Fruit fly (Drosophila melanogaster) whole organism, pupa: ENCODE measurements around the gene TwdlQ.
A peak's percentile ranks its signal among the peaks of the same experiment; 100 is the strongest.

ENCODE experiments used
- CG10348 ChIP-seq: fragments of 200-800 bp; sonication (Bioruptor generic); IDR thresholded peaks from 2 replicates; pipeline ENCODE4 v1.3.6; 2022; ENCODE audit warnings: missing biosample characterization, missing genetic modification characterization
- CG12605 ChIP-seq: fragments of 200-800 bp; sonication (Bioruptor generic); IDR thresholded peaks from 2 replicates; pipeline ENCODE4 v1.3.6; 2022; ENCODE audit warnings: missing biosample characterization, missing genetic modification characterization
- CG13204 ChIP-seq: fragments of 200-800 bp; sonication (Bioruptor generic); optimal IDR thresholded peaks from 2 replicates; lab custom pipeline; 2018; ENCODE audit warnings: missing biosample characterization, mild to moderate bottlenecking, missing genetic modification characterization, moderate library complexity
- CG14655 ChIP-seq: fragments of 200-800 bp; sonication (Bioruptor generic); optimal IDR thresholded peaks from 3 replicates; lab custom pipeline; 2017; ENCODE audit warnings: mild to moderate bottlenecking, missing biosample characterization, missing genetic modification reagents, missing genetic modification characterization
- CG15710 ChIP-seq: fragments of 200-800 bp; sonication (Bioruptor generic); optimal IDR thresholded peaks from 2 replicates; lab custom pipeline; 2018; ENCODE audit warnings: missing biosample characterization, mild to moderate bottlenecking, missing genetic modification characterization, moderate library complexity
- CG17806 ChIP-seq: fragments of 200-800 bp; sonication (Bioruptor generic); optimal IDR thresholded peaks from 2 replicates; lab custom pipeline; 2018; ENCODE audit warnings: missing biosample characterization, mild to moderate bottlenecking, missing genetic modification characterization, moderate library complexity
- CG32121 ChIP-seq: fragments of 200-800 bp; sonication (Bioruptor generic); IDR thresholded peaks from 2 replicates; pipeline ENCODE4 v1.3.6; 2022; ENCODE audit warnings: missing biosample characterization, missing genetic modification characterization
- CG34367 ChIP-seq: fragments of 200-800 bp; sonication (Bioruptor generic); optimal IDR thresholded peaks from 2 replicates; lab custom pipeline; 2018; ENCODE audit warnings: missing biosample characterization, mild to moderate bottlenecking, missing genetic modification characterization
- CG4496 ChIP-seq: fragments of 200-800 bp; sonication (Bioruptor generic); IDR thresholded peaks from 3 replicates; pipeline ENCODE4 v1.3.6; 2022; ENCODE audit warnings: missing biosample characterization, missing genetic modification characterization
- CG8159 ChIP-seq: fragments of 200-800 bp; sonication (Bioruptor generic); optimal IDR thresholded peaks from 3 replicates; lab custom pipeline; 2018; ENCODE audit warnings: missing biosample characterization, mild to moderate bottlenecking, missing genetic modification characterization, moderate library complexity
- CG8301 ChIP-seq: fragments of 200-800 bp; sonication (Bioruptor generic); optimal IDR thresholded peaks from 2 replicates; lab custom pipeline; 2018; ENCODE audit warnings: missing biosample characterization, mild to moderate bottlenecking, missing genetic modification characterization
- CG9948 ChIP-seq: fragments of 200-800 bp; sonication (Bioruptor generic); optimal IDR thresholded peaks from 2 replicates; lab custom pipeline; 2018; ENCODE audit warnings: missing biosample characterization, mild to moderate bottlenecking, missing genetic modification characterization, moderate library complexity
- D1 ChIP-seq: fragments of 200-800 bp; sonication (Bioruptor generic); optimal IDR thresholded peaks from 2 replicates; lab custom pipeline; 2018; ENCODE audit warnings: missing biosample characterization, mild to moderate bottlenecking, missing genetic modification characterization, moderate library complexity
- EcR ChIP-seq: fragments of 200-800 bp; sonication (Bioruptor generic); optimal IDR thresholded peaks from 3 replicates; lab custom pipeline; 2019; ENCODE audit warnings: missing biosample characterization, missing genetic modification characterization, mild to moderate bottlenecking, moderate library complexity, missing genetic modification reagents
- Ets98B ChIP-seq: fragments of 200-800 bp; sonication (Bioruptor generic); IDR thresholded peaks from 2 replicates; pipeline ENCODE4 v1.3.6; 2022; ENCODE audit warnings: missing biosample characterization, missing genetic modification characterization
- Pif1A ChIP-seq: fragments of 200-800 bp; sonication (Bioruptor generic); optimal IDR thresholded peaks from 3 replicates; lab custom pipeline; 2016; ENCODE audit warnings: missing biosample characterization, missing genetic modification characterization
- Pif1B ChIP-seq: fragments of 200-800 bp; sonication (Bioruptor generic); optimal IDR thresholded peaks from 3 replicates; lab custom pipeline; 2016; ENCODE audit warnings: missing biosample characterization, missing genetic modification characterization
- Snoo ChIP-seq: fragments of 200-800 bp; sonication (Bioruptor generic); optimal IDR thresholded peaks from 3 replicates; lab custom pipeline; 2017; ENCODE audit warnings: missing biosample characterization, mild to moderate bottlenecking, missing genetic modification characterization, inconsistent platforms
- fd96Ca ChIP-seq: fragments of 200-800 bp; sonication (Bioruptor generic); IDR thresholded peaks from 3 replicates; pipeline ENCODE4 v1.3.6; 2022; ENCODE audit warnings: missing biosample characterization, missing genetic modification characterization
- gl ChIP-seq: fragments of 200-800 bp; sonication (Bioruptor generic); optimal IDR thresholded peaks from 2 replicates; lab custom pipeline; 2018; ENCODE audit warnings: missing biosample characterization, mild to moderate bottlenecking, missing genetic modification characterization
- rn ChIP-seq: fragments of 200-800 bp; sonication (Bioruptor generic); IDR thresholded peaks from 2 replicates; pipeline ENCODE4 v1.3.6; 2022; ENCODE audit warnings: missing biosample characterization, missing genetic modification characterization

TwdlQ gene

dm6 chr3R:26724977-26725612, 31.7 kb upstream of the TwdlQ start, which contains the start of gene CG6420:
Gene CG6420, minus strand, starts transcription at chr3R:26725216.
- TF ChIP-seq CG4496 (GFP tag; lab: Robert Waterston, UW): peak; percentile 39; the same call in 1 of the 3 replicates
- TF ChIP-seq CG8301 (tag; lab: Kevin White, UChicago): no peak
- TF ChIP-seq Ets98B (GFP tag; lab: Robert Waterston, UW): no peak

dm6 chr3R:26717864-26718263, 24.5 kb upstream of the TwdlQ start, which contains the start of gene Yif1:
Gene Yif1, plus strand, starts transcription at chr3R:26717871.
- 0 out of 3 replicates have a peak, but pooled peaks have one; percentile 8 for TF ChIP-seq fd96Ca (GFP tag; lab: Robert Waterston, UW)
- no peak for TF ChIP-seq CG32121 (GFP tag; lab: Robert Waterston, UW)
- no peak for TF ChIP-seq CG14655 (GFP tag; lab: Kevin White, UChicago)
- no peak for TF ChIP-seq rn
- TF ChIP-seq, all 21 proteins: peak for 1

dm6 chr3R:26717295-26717694, 23.9 kb upstream of the TwdlQ start, which contains the start of gene CG6425:
Gene CG6425, minus strand, starts transcription at chr3R:26717389.
- TF ChIP-seq Pif1B (GFP tag; lab: Kevin White, UChicago) (no peak), CG12605 (GFP tag; lab: Robert Waterston, UW) (no peak), CG32121 (GFP tag; lab: Robert Waterston, UW) (no peak), CG13204 (GFP tag; lab: Kevin White, UChicago) (no peak), Pif1A (GFP tag; lab: Kevin White, UChicago) (no peak), CG17806 (tag; lab: Kevin White, UChicago) (peak; percentile 23), D1 (no peak), CG34367 (tag; lab: Kevin White, UChicago) (peak; percentile 13), Ets98B (GFP tag; lab: Robert Waterston, UW) (no peak), rn (no peak), Snoo (tag; lab: Kevin White, UChicago) (no peak), EcR (GFP tag; lab: Kevin White, UChicago) (no peak), CG14655 (GFP tag; lab: Kevin White, UChicago) (no peak), gl (tag; lab: Kevin White, UChicago) (no peak), CG4496 (GFP tag; lab: Robert Waterston, UW) (0 out of 3 replicates have a peak, but pooled peaks have one; percentile 21), fd96Ca (GFP tag; lab: Robert Waterston, UW) (no peak), CG10348 (GFP tag; lab: Robert Waterston, UW) (no peak), CG8301 (tag; lab: Kevin White, UChicago) (no peak), CG15710 (tag; lab: Kevin White, UChicago) (peak; percentile 54), CG8159 (tag; lab: Kevin White, UChicago) (peak; percentile 31), CG9948 (tag; lab: Kevin White, UChicago) (peak; percentile 12)

- peak; percentile 99 for TF ChIP-seq CG4496 (GFP tag; lab: Robert Waterston, UW)
- TF ChIP-seq CG9948 (tag; lab: Kevin White, UChicago): peak; percentile 93
- TF ChIP-seq CG34367 (tag; lab: Kevin White, UChicago): peak; percentile 95
- TF ChIP-seq CG13204 (GFP tag; lab: Kevin White, UChicago): peak; percentile 91
- peak; percentile 93 for TF ChIP-seq Pif1B (GFP tag; lab: Kevin White, UChicago)
- peak; percentile 95 for TF ChIP-seq CG17806 (tag; lab: Kevin White, UChicago)
- peak; percentile 93 for TF ChIP-seq CG10348 (GFP tag; lab: Robert Waterston, UW)
- peak; percentile 96 for TF ChIP-seq CG12605 (GFP tag; lab: Robert Waterston, UW)
- TF ChIP-seq CG8301 (tag; lab: Kevin White, UChicago): peak; percentile 94
- TF ChIP-seq D1: no peak
- peak; percentile 94 for TF ChIP-seq CG14655 (GFP tag; lab: Kevin White, UChicago)
- peak; percentile 99 for TF ChIP-seq fd96Ca (GFP tag; lab: Robert Waterston, UW)
- TF ChIP-seq CG8159 (tag; lab: Kevin White, UChicago): peak; percentile 96
- no peak for TF ChIP-seq EcR (GFP tag; lab: Kevin White, UChicago)
- peak; percentile 94 for TF ChIP-seq Snoo (tag; lab: Kevin White, UChicago)
- peak; percentile 98 for TF ChIP-seq CG32121 (GFP tag; lab: Robert Waterston, UW)
- TF ChIP-seq gl (tag; lab: Kevin White, UChicago): peak; percentile 94
- TF ChIP-seq Pif1A (GFP tag; lab: Kevin White, UChicago): peak; percentile 97
- peak; percentile 98 for TF ChIP-seq Ets98B (GFP tag; lab: Robert Waterston, UW)
- TF ChIP-seq rn: peak; percentile 96
- TF ChIP-seq CG15710 (tag; lab: Kevin White, UChicago): peak; percentile 97
Measured at dm6 chr3R:26714109-26714576, 20.8 kb upstream of the TwdlQ start, which contains the start of gene amon. Gene amon, minus strand, starts transcription at chr3R:26714159.

dm6 chr3R:26704310-26704709, 10.9 kb upstream of the TwdlQ start:
- no peak for TF ChIP-seq CG34367 (tag; lab: Kevin White, UChicago)
- TF ChIP-seq CG13204 (GFP tag; lab: Kevin White, UChicago): no peak
- TF ChIP-seq CG10348 (GFP tag; lab: Robert Waterston, UW): no peak
- TF ChIP-seq Pif1A (GFP tag; lab: Kevin White, UChicago): no peak
- no peak for TF ChIP-seq CG15710 (tag; lab: Kevin White, UChicago)
- no peak for TF ChIP-seq rn
